Fruit fly (Drosophila melanogaster): ENCODE data around the gene CG31370.
A peak's percentile ranks its signal among the peaks of the same experiment; 100 is the strongest.

The CG31370 gene

dm6 chr3R:25302239-25302638 lies at the start of gene CG31370:
Gene CG31370 (plus strand): TSS chr3R:25302464.
- TF ChIP-seq fru (GFP tag; optimal IDR thresholded peaks at IDR 0.05): no peak
- no peak for TF ChIP-seq CG9705 (GFP tag; optimal IDR thresholded peaks at IDR 0.05)
- TF ChIP-seq GATAd (GFP tag; optimal IDR thresholded peaks at IDR 0.05): no peak
- TF ChIP-seq brk (GFP tag; optimal IDR thresholded peaks at IDR 0.05): peak; percentile 57
- no peak for TF ChIP-seq sage (GFP tag; optimal IDR thresholded peaks at IDR 0.05)
- TF ChIP-seq Hr78 (GFP tag; optimal IDR thresholded peaks at IDR 0.05): no peak

- TF ChIP-seq Hnf4 (GFP tag; optimal IDR thresholded peaks at IDR 0.05): peak; percentile 99
- TF ChIP-seq brk (GFP tag; optimal IDR thresholded peaks at IDR 0.05): no peak
- TF ChIP-seq fru (GFP tag; optimal IDR thresholded peaks at IDR 0.05): peak; percentile 97
- TF ChIP-seq N (GFP tag; optimal IDR thresholded peaks at IDR 0.05): no peak
- TF ChIP-seq Jra (GFP tag; optimal IDR thresholded peaks at IDR 0.05): peak; percentile 98
- peak; percentile 96 for TF ChIP-seq OdsH (GFP tag; optimal IDR thresholded peaks at IDR 0.05)
- TF ChIP-seq CG9705 (GFP tag; optimal IDR thresholded peaks at IDR 0.05): peak; percentile 95
- TF ChIP-seq ey (GFP tag; optimal IDR thresholded peaks at IDR 0.05): peak; percentile 97
- TF ChIP-seq foxo (GFP tag; optimal IDR thresholded peaks at IDR 0.05): peak; percentile 89 to 98
- TF ChIP-seq pan (optimal IDR thresholded peaks at IDR 0.05): no peak
- peak; percentile 98 for TF ChIP-seq sv (GFP tag; optimal IDR thresholded peaks at IDR 0.05)
- no peak for TF ChIP-seq Hr78 (GFP tag; optimal IDR thresholded peaks at IDR 0.05)
- TF ChIP-seq Hr83 (GFP tag; optimal IDR thresholded peaks at IDR 0.05; ENCODE audit: poor library complexity, severe bottlenecking): peak; percentile 96
- peak; percentile 99 for TF ChIP-seq h (GFP tag; optimal IDR thresholded peaks at IDR 0.05)
- peak; percentile 25 for TF ChIP-seq Myc (optimal IDR thresholded peaks at IDR 0.05)
- TF ChIP-seq Mio (GFP tag; optimal IDR thresholded peaks at IDR 0.05): peak; percentile 79
- TF ChIP-seq psq (GFP tag; optimal IDR thresholded peaks at IDR 0.05): peak; percentile 94
- peak; percentile 98 for TF ChIP-seq rgr (GFP tag; optimal IDR thresholded peaks at IDR 0.05)
- peak; percentile 96 for TF ChIP-seq br (GFP tag; optimal IDR thresholded peaks at IDR 0.05)
- peak; percentile 97 for TF ChIP-seq woc (GFP tag; optimal IDR thresholded peaks at IDR 0.05)
- TF ChIP-seq Rel (GFP tag; optimal IDR thresholded peaks at IDR 0.05): peak; percentile 40
- TF ChIP-seq Rel (tag; optimal IDR thresholded peaks at IDR 0.05): peak; percentile 82
- no peak for TF ChIP-seq usp (GFP tag; optimal IDR thresholded peaks at IDR 0.05)
- peak; percentile 93 for TF ChIP-seq CG32264 (GFP tag; optimal IDR thresholded peaks at IDR 0.05)
- peak; percentile 96 for TF ChIP-seq Sp1 (GFP tag; optimal IDR thresholded peaks at IDR 0.05)
- no peak for TF ChIP-seq sage (GFP tag; optimal IDR thresholded peaks at IDR 0.05)
- no peak for TF ChIP-seq Dfd (GFP tag; optimal IDR thresholded peaks at IDR 0.05)
- no peak for TF ChIP-seq CrebA (GFP tag; optimal IDR thresholded peaks at IDR 0.05; ENCODE audit: borderline replicate concordance)
- no peak for TF ChIP-seq lola (GFP tag; optimal IDR thresholded peaks at IDR 0.05)
- no peak for TF ChIP-seq tai (GFP tag; optimal IDR thresholded peaks at IDR 0.05)
- no peak for TF ChIP-seq Abd-B (GFP tag; optimal IDR thresholded peaks at IDR 0.05)
- peak; percentile 43 for TF ChIP-seq jim (GFP tag; optimal IDR thresholded peaks at IDR 0.05)
- TF ChIP-seq Vsx2 (GFP tag; optimal IDR thresholded peaks at IDR 0.05; ENCODE audit: partially characterized antibody): no peak
- TF ChIP-seq dsf (GFP tag; optimal IDR thresholded peaks at IDR 0.05; ENCODE audit: borderline replicate concordance): peak; percentile 94
- peak; percentile 94 for TF ChIP-seq GATAd (GFP tag; optimal IDR thresholded peaks at IDR 0.05)
- TF ChIP-seq dl (GFP tag; optimal IDR thresholded peaks at IDR 0.05; ENCODE audit: insufficient read depth in 1 of 2, partially characterized antibody in 2 of 2): no peak
- TF ChIP-seq HLH106 (tag; optimal IDR thresholded peaks at IDR 0.05): peak; percentile 98
- TF ChIP-seq Dif (GFP tag; optimal IDR thresholded peaks at IDR 0.05; ENCODE audit: partially characterized antibody): no peak
- peak; percentile 96 for TF ChIP-seq dmrt93B (GFP tag; optimal IDR thresholded peaks at IDR 0.05)
Measured at dm6 chr3R:25258628-25259240, 43.5 kb upstream of the CG31370 start, which contains the start of gene CG11857. Gene CG11857 (plus strand): TSS chr3R:25258898.

dm6 chr3R:25260670-25261069 lies 41.6 kb upstream of the CG31370 start:
- TF ChIP-seq sv (GFP tag; optimal IDR thresholded peaks at IDR 0.05) (no peak), CG9705 (GFP tag; optimal IDR thresholded peaks at IDR 0.05) (no peak), woc (GFP tag; optimal IDR thresholded peaks at IDR 0.05) (no peak), Hnf4 (GFP tag; optimal IDR thresholded peaks at IDR 0.05) (no peak), foxo (GFP tag; optimal IDR thresholded peaks at IDR 0.05) (no peak), br (GFP tag; optimal IDR thresholded peaks at IDR 0.05) (no peak), Jra (GFP tag; optimal IDR thresholded peaks at IDR 0.05) (no peak), Rel (GFP tag; optimal IDR thresholded peaks at IDR 0.05) (no peak), Rel (tag; optimal IDR thresholded peaks at IDR 0.05) (no peak), lola (GFP tag; optimal IDR thresholded peaks at IDR 0.05) (no peak), dsf (GFP tag; optimal IDR thresholded peaks at IDR 0.05; ENCODE audit: borderline replicate concordance) (no peak)

Measured in whole organism, wandering third instar larva.